Worm (Caenorhabditis elegans): ENCODE measurements around the gene C08E8.3.

Gene C08E8.3

ce11 chrV:18371028-18371427 is 21.1 kb downstream of the C08E8.3 start:
- no peak for TF ChIP-seq unc-62 (GFP tag; optimal IDR thresholded peaks at IDR 0.05)

- TF ChIP-seq unc-62 (GFP tag; optimal IDR thresholded peaks at IDR 0.05) = no peak
These were observed 21.6 kb downstream of the C08E8.3 start, which contains the start of gene C08E8.4 for ce11 chrV:18371579-18371978. TSS of gene C08E8.4 (plus strand) at chrV:18371846.

- TF ChIP-seq unc-62 (GFP tag; optimal IDR thresholded peaks at IDR 0.05) = no peak
These were observed 24.3 kb downstream of the C08E8.3 start, which contains the start of gene Y51A2B.2 for ce11 chrV:18374194-18374593. TSS of gene Y51A2B.2 (plus strand) at chrV:18374494.

ce11 chrV:18375551-18375950 is 25.6 kb downstream of the C08E8.3 start:
- no peak for TF ChIP-seq unc-62 (GFP tag; optimal IDR thresholded peaks at IDR 0.05)

- no peak for TF ChIP-seq unc-62 (GFP tag; optimal IDR thresholded peaks at IDR 0.05)
These were observed 28.9 kb downstream of the C08E8.3 start, which contains the start of gene Y51A2B.8 for ce11 chrV:18378819-18379218. TSS of gene Y51A2B.8 (plus strand) at chrV:18379119.

- no peak for TF ChIP-seq unc-62 (GFP tag; optimal IDR thresholded peaks at IDR 0.05)
These were observed 32.7 kb downstream of the C08E8.3 start, which contains the start of gene nhr-288 for ce11 chrV:18382590-18382989. TSS of gene nhr-288 (minus strand) at chrV:18382690.

- TF ChIP-seq unc-62 (GFP tag; optimal IDR thresholded peaks at IDR 0.05) = no peak
These were observed 39.1 kb downstream of the C08E8.3 start, which contains the start of the genes Y51A2B.4 and Y51A2B.5 for ce11 chrV:18389046-18389445. TSS of gene Y51A2B.4 (minus strand) at chrV:18389146. TSS of gene Y51A2B.5 (plus strand) at chrV:18389277.

- TF ChIP-seq unc-62 (GFP tag; optimal IDR thresholded peaks at IDR 0.05) = no peak
These were observed 44.3 kb downstream of the C08E8.3 start, which contains the start of gene Y51A2B.6 for ce11 chrV:18394203-18394602. TSS of gene Y51A2B.6 (minus strand) at chrV:18394303.

ce11 chrV:18395649-18396048 is 45.7 kb downstream of the C08E8.3 start, which contains the start of gene Y51A2B.9:
TSS of gene Y51A2B.9 (minus strand) at chrV:18395749.
- TF ChIP-seq unc-62 (GFP tag; optimal IDR thresholded peaks at IDR 0.05) = no peak

ce11 chrV:18397814-18398213 is 47.9 kb downstream of the C08E8.3 start, which contains the start of gene Y51A2B.16:
TSS of gene Y51A2B.16 (minus strand) at chrV:18397914.
- TF ChIP-seq unc-62 (GFP tag; optimal IDR thresholded peaks at IDR 0.05) = no peak

Data from whole organism, dauer.